Worm (Caenorhabditis elegans): ENCODE results near the gene R10E4.11.

ce11 chrIII:4317065-4317752, 16.4 kb upstream of the R10E4.11 start, which contains the start of gene tag-131:
- TF ChIP-seq lin-11 (tag; optimal IDR thresholded peaks at IDR 0.05) (no peak), ttx-3 (tag; optimal IDR thresholded peaks at IDR 0.05) (no peak)
